Worm (Caenorhabditis elegans) whole organism, L4 larva: ENCODE measurements around the gene srbc-38.

ENCODE experiments used
- F10B5.3 ChIP-seq: sonication (generic microtip); optimal IDR thresholded peaks from 2 replicates; lab custom pipeline; 2016; ENCODE audit warnings: mild to moderate bottlenecking, missing genetic modification characterization, missing compliant biosample characterization
- F37D6.2 ChIP-seq: sonication (generic microtip); optimal IDR thresholded peaks from 2 replicates; lab custom pipeline; 2016; ENCODE audit warnings: mild to moderate bottlenecking, missing genetic modification characterization, missing compliant biosample characterization
- T26A8.4 ChIP-seq: fragments of 200-800 bp; sonication (Bioruptor generic); IDR thresholded peaks from 2 replicates; pipeline ENCODE4 v1.3.6; 2022; ENCODE audit warnings: missing genetic modification characterization, missing compliant biosample characterization
- Y75B8A.6 ChIP-seq: fragments of 200-800 bp; sonication (Bioruptor generic); IDR thresholded peaks from 2 replicates; pipeline ENCODE4 v1.3.6; 2022; ENCODE audit warnings: missing genetic modification reagents, missing genetic modification characterization, missing compliant biosample characterization
- ZK337.2 ChIP-seq: fragments of 200-800 bp; sonication (Bioruptor generic); IDR thresholded peaks from 2 replicates; pipeline ENCODE4 v1.3.6; 2022; ENCODE audit warnings: missing genetic modification reagents, missing genetic modification characterization, missing compliant biosample characterization
- aha-1 ChIP-seq: fragments of 150-350 bp; peaks from one replicate; lab custom pipeline; 2014; ENCODE audit warnings: missing biosample characterization, missing genetic modification characterization
- ama-1 ChIP-seq: fragments of 150-350 bp; optimal IDR thresholded peaks from 2 replicates; lab custom pipeline; 2014; ENCODE audit warnings: inconsistent platforms, mixed read lengths
- arid-1 ChIP-seq: fragments of 200-800 bp; sonication (Bioruptor generic); conservative IDR thresholded peaks from 2 replicates; pipeline ENCODE4 v1.3.6; 2022; ENCODE audit warnings: missing genetic modification reagents, missing genetic modification characterization, missing compliant biosample characterization
- attf-4 ChIP-seq: sonication (generic microtip); optimal IDR thresholded peaks from 3 replicates; lab custom pipeline; 2017; ENCODE audit warnings: missing biosample characterization, missing genetic modification characterization
- ces-1 ChIP-seq: fragments of 150-350 bp; sonication (generic microtip); optimal IDR thresholded peaks from 4 replicates; lab custom pipeline; 2014; ENCODE audit warnings: missing biosample characterization, missing genetic modification reagents, missing genetic modification characterization
- cey-2 ChIP-seq: sonication (generic microtip); optimal IDR thresholded peaks from 3 replicates; lab custom pipeline; 2017; ENCODE audit warnings: missing genetic modification characterization, mild to moderate bottlenecking, missing compliant biosample characterization, antibody characterized with exemption, borderline replicate concordance; ENCODE audit not compliant: insufficient read depth
- daf-19 ChIP-seq: fragments of 200-800 bp; sonication (Bioruptor generic); conservative IDR thresholded peaks from 2 replicates; pipeline ENCODE4 v1.3.6; 2022; ENCODE audit warnings: missing genetic modification characterization, missing compliant biosample characterization
- daf-8 ChIP-seq: fragments of 200-800 bp; sonication (Bioruptor generic); IDR thresholded peaks from 2 replicates; pipeline ENCODE4 v1.3.6; 2022; ENCODE audit warnings: missing genetic modification characterization, missing compliant biosample characterization
- dmd-6 ChIP-seq: fragments of 200-800 bp; sonication (Bioruptor generic); IDR thresholded peaks from 2 replicates; pipeline ENCODE4 v1.3.6; 2022; ENCODE audit warnings: missing genetic modification reagents, missing genetic modification characterization, missing compliant biosample characterization
- dmd-9 ChIP-seq: fragments of 200-800 bp; sonication (Bioruptor generic); IDR thresholded peaks from 2 replicates; pipeline ENCODE4 v1.3.6; 2022; ENCODE audit warnings: missing genetic modification reagents, missing genetic modification characterization, missing compliant biosample characterization
- egl-27 ChIP-seq: sonication (generic microtip); optimal IDR thresholded peaks from 3 replicates; lab custom pipeline; 2017; ENCODE audit warnings: missing biosample characterization, missing genetic modification reagents, missing genetic modification characterization
- egl-43 ChIP-seq: fragments of 200-800 bp; sonication (Bioruptor generic); IDR thresholded peaks from 2 replicates; pipeline ENCODE4 v1.3.6; 2022; ENCODE audit warnings: missing genetic modification reagents, missing genetic modification characterization, missing compliant biosample characterization
- gei-8 ChIP-seq: fragments of 200-800 bp; sonication (Bioruptor generic); optimal IDR thresholded peaks from 2 replicates; lab custom pipeline; 2018; ENCODE audit warnings: mild to moderate bottlenecking, missing genetic modification characterization, missing compliant biosample characterization
- hlh-11 ChIP-seq: fragments of 200-800 bp; sonication (Bioruptor generic); optimal IDR thresholded peaks from 2 replicates; lab custom pipeline; 2018; ENCODE audit warnings: mild to moderate bottlenecking, missing genetic modification characterization, missing compliant biosample characterization
- lin-39 ChIP-seq: fragments of 150-350 bp; optimal IDR thresholded peaks from 2 replicates; lab custom pipeline; 2014; ENCODE audit warnings: missing biosample characterization, missing genetic modification reagents, missing genetic modification characterization
- lsy-2 ChIP-seq, 2 experiments: fragments of 150-350 bp in 1 of 2; sonication (generic microtip) in 1 of 2; optimal IDR thresholded peaks; 2 replicates each; lab custom pipeline; 2014 to 2017; ENCODE audit warnings: missing biosample characterization in 2 of 2, missing genetic modification characterization in 2 of 2
- madf-9 ChIP-seq: fragments of 200-800 bp; sonication (Bioruptor generic); conservative IDR thresholded peaks from 2 replicates; pipeline ENCODE4 v1.3.6; 2022; ENCODE audit warnings: missing genetic modification reagents, missing genetic modification characterization, missing compliant biosample characterization
- mdl-1 ChIP-seq, 2 experiments: fragments of 150-350 bp in 1 of 2; sonication (generic microtip) in 1 of 2; optimal IDR thresholded peaks; 2 replicates each; lab custom pipeline; 2014 to 2017; ENCODE audit warnings: missing biosample characterization in 2 of 2, missing genetic modification characterization in 2 of 2
- mes-2 ChIP-seq: sonication (generic microtip); optimal IDR thresholded peaks from 2 replicates; lab custom pipeline; 2016; ENCODE audit warnings: missing genotype, mild to moderate bottlenecking, missing genetic modification characterization, missing compliant biosample characterization; ENCODE audit not compliant: poor library complexity, severe bottlenecking
- mxl-2 ChIP-seq: fragments of 200-800 bp; sonication (Bioruptor generic); conservative IDR thresholded peaks from 2 replicates; pipeline ENCODE4 v1.3.6; 2022; ENCODE audit warnings: missing genetic modification reagents, missing genetic modification characterization, missing compliant biosample characterization
- nhr-102 ChIP-seq: sonication (generic microtip); optimal IDR thresholded peaks from 2 replicates; lab custom pipeline; 2016; ENCODE audit warnings: mild to moderate bottlenecking, missing genetic modification characterization, moderate library complexity, missing compliant biosample characterization
- nhr-41 ChIP-seq: fragments of 200-800 bp; sonication (Bioruptor generic); IDR thresholded peaks from 2 replicates; pipeline ENCODE4 v1.3.6; 2022; ENCODE audit warnings: missing genetic modification reagents, missing genetic modification characterization, missing compliant biosample characterization
- nhr-76 ChIP-seq: fragments of 150-350 bp; optimal IDR thresholded peaks from 2 replicates; lab custom pipeline; 2014; ENCODE audit warnings: missing biosample characterization, missing genetic modification characterization
- rbr-2 ChIP-seq: sonication (generic microtip); optimal IDR thresholded peaks from 2 replicates; lab custom pipeline; 2016; ENCODE audit warnings: missing genotype, missing genetic modification characterization, missing compliant biosample characterization
- set-16 ChIP-seq: fragments of 200-800 bp; sonication (Bioruptor generic); IDR thresholded peaks from 2 replicates; pipeline ENCODE4 v1.3.6; 2022; ENCODE audit warnings: missing genetic modification reagents, missing genetic modification characterization, missing compliant biosample characterization
- skn-1 ChIP-seq: fragments of 150-350 bp; optimal IDR thresholded peaks from 2 replicates; lab custom pipeline; 2014; ENCODE audit warnings: missing biosample characterization, missing genetic modification characterization
- spr-1 ChIP-seq: sonication (generic microtip); optimal IDR thresholded peaks from 2 replicates; lab custom pipeline; 2016; ENCODE audit warnings: mild to moderate bottlenecking, missing genetic modification characterization, missing compliant biosample characterization
- zfp-2 ChIP-seq: sonication (generic microtip); optimal IDR thresholded peaks from 2 replicates; lab custom pipeline; 2016; ENCODE audit warnings: mild to moderate bottlenecking, missing genetic modification characterization, missing compliant biosample characterization
- ztf-7 ChIP-seq: fragments of 150-350 bp; optimal IDR thresholded peaks from 2 replicates; lab custom pipeline; 2014; ENCODE audit warnings: missing biosample characterization, missing genetic modification characterization

Gene srbc-38

ce11 chrV:731330-731729 lies 24.3 kb downstream of the srbc-38 start (continued):
- TF ChIP-seq madf-9 (peak; percentile 34; the same call in 1 of the 2 replicates), F37D6.2 (tag; lab: Kevin White, UChicago) (no peak), Y75B8A.6 (GFP tag; lab: Robert Waterston, UW) (peak; percentile 84; the same call in 1 of the 2 replicates), ama-1 (lab: Kevin White, UChicago) (no peak), egl-43 (GFP tag; lab: Robert Waterston, UW) (peak; percentile 65; the same call in 1 of the 2 replicates), nhr-76 (tag; lab: Kevin White, UChicago) (no peak), ces-1 (GFP tag; lab: Kevin White, UChicago) (no peak), arid-1 (GFP tag; lab: Robert Waterston, UW) (no peak)

- TF ChIP-seq nhr-102 (tag; lab: Kevin White, UChicago) (no peak), F10B5.3 (tag; lab: Kevin White, UChicago) (no peak), mxl-2 (GFP tag; lab: Robert Waterston, UW) (no peak), gei-8 (GFP tag; lab: Kevin White, UChicago) (no peak), lsy-2 (tag; optimal IDR thresholded peaks at IDR 0.05; lab: Kevin White, UChicago) (no peak), zfp-2 (tag; lab: Kevin White, UChicago) (no peak)
These were observed 29.2 kb downstream of the srbc-38 start, which contains the start of gene srj-25 for ce11 chrV:736171-736570. TSS of gene srj-25 (minus strand) at chrV:736271.

ce11 chrV:738770-739169 lies 31.8 kb downstream of the srbc-38 start, which contains the start of gene srj-24:
TSS of gene srj-24 (minus strand) at chrV:738870.
- TF ChIP-seq mdl-1 (tag; optimal IDR thresholded peaks at IDR 0.05; lab: Kevin White, UChicago), result no peak
- TF ChIP-seq aha-1 (tag; lab: Kevin White, UChicago), result no peak
- TF ChIP-seq ZK337.2, result no peak
- no peak for TF ChIP-seq cey-2 (tag; lab: Kevin White, UChicago)
- TF ChIP-seq skn-1, result no peak
- TF ChIP-seq hlh-11 (tag; lab: Kevin White, UChicago), result no peak
- no peak for TF ChIP-seq nhr-41 (GFP tag; lab: Robert Waterston, UW)
- TF ChIP-seq set-16 (GFP tag; lab: Robert Waterston, UW), result no peak

- no peak for TF ChIP-seq mes-2 (tag; lab: Kevin White, UChicago)
- TF ChIP-seq dmd-6 (GFP tag; lab: Robert Waterston, UW), result no peak
- no peak for TF ChIP-seq T26A8.4 (GFP tag; lab: Robert Waterston, UW)
- no peak for TF ChIP-seq daf-8 (GFP tag; lab: Robert Waterston, UW)
- no peak for TF ChIP-seq F10B5.3 (tag; lab: Kevin White, UChicago)
- TF ChIP-seq attf-4, result no peak
- TF ChIP-seq egl-27, result no peak
- no peak for TF ChIP-seq arid-1 (GFP tag; lab: Robert Waterston, UW)
- no peak for TF ChIP-seq daf-19 (GFP tag; lab: Robert Waterston, UW)
- no peak for TF ChIP-seq ama-1 (lab: Kevin White, UChicago)
- no peak for TF ChIP-seq dmd-9 (GFP tag; lab: Robert Waterston, UW)
- TF ChIP-seq lin-39 (tag; lab: Kevin White, UChicago), result no peak
- no peak for TF ChIP-seq spr-1 (tag; lab: Kevin White, UChicago)
- TF ChIP-seq ztf-7 (tag; lab: Kevin White, UChicago), result no peak
- no peak for TF ChIP-seq rbr-2 (tag; lab: Kevin White, UChicago)
These were observed 34.8 kb downstream of the srbc-38 start, which contains the start of gene C05E4.7 for ce11 chrV:741820-742219. TSS of gene C05E4.7 (plus strand) at chrV:742120.
